Fruit fly (Drosophila melanogaster) whole organism, embryonic: ENCODE results near the gene CG11560.

Experiments
- Aef1 ChIP-seq: fragments of 200-800 bp; sonication (Bioruptor generic); IDR thresholded peaks from 3 replicates; pipeline ENCODE4 v1.3.6; 2022; ENCODE audit warnings: missing biosample characterization, missing genetic modification characterization
- Awh ChIP-seq: fragments of 200-800 bp; sonication (Bioruptor generic); IDR thresholded peaks from 2 replicates; pipeline ENCODE4, ENCODE4 v1.3.6; 2022; ENCODE audit warnings: missing biosample characterization, missing genetic modification characterization
- B-H2 ChIP-seq: fragments of 200-800 bp; sonication (Bioruptor generic); optimal IDR thresholded peaks from 2 replicates; lab custom pipeline; 2018; ENCODE audit warnings: missing biosample characterization, mild to moderate bottlenecking, missing genetic modification characterization
- Bdp1 ChIP-seq: fragments of 200-800 bp; sonication (Bioruptor generic); optimal IDR thresholded peaks from 3 replicates; lab custom pipeline; 2016; ENCODE audit warnings: missing biosample characterization, missing genetic modification characterization
- CG10979 ChIP-seq: fragments of 200-800 bp; sonication (Bioruptor generic); optimal IDR thresholded peaks from 2 replicates; lab custom pipeline; 2018; ENCODE audit warnings: missing biosample characterization, mild to moderate bottlenecking, missing genetic modification characterization, moderate library complexity
- CG11696 ChIP-seq: fragments of 200-800 bp; sonication (Bioruptor generic); IDR thresholded peaks from 2 replicates; pipeline ENCODE4 v1.3.6; 2022; ENCODE audit warnings: missing biosample characterization, missing genetic modification characterization
- CG12391 ChIP-seq: fragments of 200-800 bp; sonication (Bioruptor generic); optimal IDR thresholded peaks from 3 replicates; lab custom pipeline; 2018; ENCODE audit warnings: missing biosample characterization, mild to moderate bottlenecking, missing genetic modification characterization, moderate library complexity
- CG13424 ChIP-seq: fragments of 200-800 bp; sonication (Bioruptor generic); optimal IDR thresholded peaks from 2 replicates; lab custom pipeline; 2019; ENCODE audit warnings: missing biosample characterization, mild to moderate bottlenecking, missing genetic modification characterization, moderate library complexity
- CG14667 ChIP-seq: fragments of 200-800 bp; sonication (Bioruptor generic); IDR thresholded peaks from 2 replicates; pipeline ENCODE4 v1.3.6; 2022; ENCODE audit warnings: missing biosample characterization, missing genetic modification characterization
- CG15479 ChIP-seq: fragments of 200-800 bp; sonication (Bioruptor generic); optimal IDR thresholded peaks from 3 replicates; lab custom pipeline; 2019; ENCODE audit warnings: missing biosample characterization, mild to moderate bottlenecking, missing genetic modification characterization, moderate library complexity
- CG15601 ChIP-seq: fragments of 200-800 bp; sonication (Bioruptor generic); optimal IDR thresholded peaks from 3 replicates; lab custom pipeline; 2019; ENCODE audit warnings: missing biosample characterization, mild to moderate bottlenecking, missing genetic modification characterization, moderate library complexity
- CG1603 ChIP-seq: fragments of 200-800 bp; sonication (Bioruptor generic); optimal IDR thresholded peaks from 2 replicates; lab custom pipeline; 2019; ENCODE audit warnings: missing biosample characterization, mild to moderate bottlenecking, missing genetic modification characterization, moderate library complexity
- CG17385 ChIP-seq: fragments of 200-800 bp; sonication (Bioruptor generic); optimal IDR thresholded peaks from 3 replicates; lab custom pipeline; 2018; ENCODE audit warnings: missing biosample characterization, mild to moderate bottlenecking, missing genetic modification characterization
- CG18476 ChIP-seq: fragments of 200-800 bp; sonication (Bioruptor generic); optimal IDR thresholded peaks from 2 replicates; lab custom pipeline; 2016; ENCODE audit warnings: missing biosample characterization, mild to moderate bottlenecking, missing genetic modification characterization
- CG2116 ChIP-seq: fragments of 200-800 bp; sonication (Bioruptor generic); optimal IDR thresholded peaks from 3 replicates; lab custom pipeline; 2018; ENCODE audit warnings: missing biosample characterization, mild to moderate bottlenecking, missing genetic modification characterization
- CG34376 ChIP-seq: fragments of 200-800 bp; sonication (Bioruptor generic); optimal IDR thresholded peaks from 2 replicates; lab custom pipeline; 2018; ENCODE audit warnings: missing biosample characterization, mild to moderate bottlenecking, missing genetic modification characterization
- CG34422 ChIP-seq: fragments of 200-800 bp; sonication (Bioruptor generic); IDR thresholded peaks from 3 replicates; pipeline ENCODE4 v1.3.6; 2022; ENCODE audit warnings: missing biosample characterization, missing genetic modification characterization
- CG4730 ChIP-seq: fragments of 200-800 bp; sonication (Bioruptor generic); IDR thresholded peaks from 2 replicates; pipeline ENCODE4 v1.3.6; 2022; ENCODE audit warnings: missing biosample characterization, missing genetic modification characterization
- CG7786 ChIP-seq: fragments of 200-800 bp; sonication (Bioruptor generic); optimal IDR thresholded peaks from 2 replicates; lab custom pipeline; 2016; ENCODE audit warnings: missing biosample characterization, missing genetic modification characterization
- CG8388 ChIP-seq: fragments of 200-800 bp; sonication (Bioruptor generic); optimal IDR thresholded peaks from 2 replicates; lab custom pipeline; 2019; ENCODE audit warnings: missing biosample characterization, mild to moderate bottlenecking, missing genetic modification characterization, moderate library complexity
- CG8478 ChIP-seq: fragments of >200 bp; optimal IDR thresholded peaks from 2 replicates; lab custom pipeline; 2018
- CG9797 ChIP-seq: fragments of 200-800 bp; sonication (Bioruptor generic); optimal IDR thresholded peaks from 3 replicates; lab custom pipeline; 2018; ENCODE audit warnings: missing biosample characterization, mild to moderate bottlenecking, missing genetic modification characterization
- Dref ChIP-seq: fragments of 200-800 bp; sonication (Bioruptor generic); IDR thresholded peaks from 2 replicates; pipeline ENCODE4 v1.3.6; 2022; ENCODE audit warnings: missing biosample characterization, missing genetic modification characterization
- Ets65A ChIP-seq: fragments of 200-800 bp; sonication (Bioruptor generic); peaks from one replicate; lab custom pipeline; 2016; ENCODE audit warnings: missing biosample characterization, missing genetic modification characterization
- Lim3 ChIP-seq: fragments of 200-800 bp; sonication (Bioruptor generic); IDR thresholded peaks from 2 replicates; pipeline ENCODE4 v1.3.6; 2022; ENCODE audit warnings: missing biosample characterization, missing genetic modification characterization
- Opbp ChIP-seq: fragments of 200-800 bp; sonication (Bioruptor generic); IDR thresholded peaks from 3 replicates; pipeline ENCODE4 v1.3.6; 2022; ENCODE audit warnings: missing biosample characterization, missing genetic modification characterization; ENCODE audit not compliant: partially characterized antibody
- Optix ChIP-seq: fragments of 200-800 bp; sonication (Bioruptor generic); IDR thresholded peaks from 3 replicates; pipeline ENCODE4 v1.3.6; 2022; ENCODE audit warnings: missing biosample characterization, missing genetic modification characterization
- Pdp1 ChIP-seq, 2 experiments: fragments of 200-800 bp; sonication (Bioruptor generic); optimal IDR thresholded peaks; 3 replicates each; lab custom pipeline; 2016; ENCODE audit warnings: missing biosample characterization in 2 of 2, missing genetic modification characterization in 2 of 2, mild to moderate bottlenecking in 1 of 2, moderate library complexity in 1 of 2
- Ptx1 ChIP-seq: fragments of 200-800 bp; sonication (Bioruptor generic); IDR thresholded peaks from 2 replicates; pipeline ENCODE4 v1.3.6; 2022; ENCODE audit warnings: missing biosample characterization, missing genetic modification characterization
- Rfx ChIP-seq: fragments of 200-800 bp; sonication (Bioruptor generic); IDR thresholded peaks from 2 replicates; pipeline ENCODE4 v1.3.6; 2022; ENCODE audit warnings: missing biosample characterization, missing genetic modification characterization
- Sox102F ChIP-seq: fragments of 200-800 bp; sonication (Bioruptor generic); optimal IDR thresholded peaks from 2 replicates; lab custom pipeline; 2018; ENCODE audit warnings: missing biosample characterization, mild to moderate bottlenecking, missing genetic modification characterization, moderate library complexity
- ab ChIP-seq: fragments of 200-800 bp; sonication (Bioruptor generic); optimal IDR thresholded peaks from 2 replicates; lab custom pipeline; 2016; ENCODE audit warnings: missing biosample characterization, missing genetic modification characterization
- bcd ChIP-seq: fragments of 200-800 bp; sonication (Bioruptor generic); optimal IDR thresholded peaks from 2 replicates; lab custom pipeline; 2017; ENCODE audit warnings: missing biosample characterization, mild to moderate bottlenecking, missing genetic modification characterization
- cato ChIP-seq: fragments of 200-800 bp; sonication (Bioruptor generic); optimal IDR thresholded peaks from 2 replicates; lab custom pipeline; 2016; ENCODE audit warnings: missing biosample characterization, missing genetic modification characterization, borderline replicate concordance
- crp ChIP-seq, 2 experiments: fragments of 200-800 bp; sonication (Bioruptor generic); optimal IDR thresholded peaks; 2 replicates in 1 of 2; 3 replicates in 1 of 2; lab custom pipeline; 2017; ENCODE audit warnings: missing biosample characterization in 2 of 2, missing genetic modification characterization in 2 of 2, mild to moderate bottlenecking in 1 of 2, moderate library complexity in 1 of 2
- dimm ChIP-seq: fragments of 200-800 bp; sonication (Bioruptor generic); IDR thresholded peaks from 2 replicates; pipeline ENCODE4 v1.3.6; 2022; ENCODE audit warnings: missing biosample characterization, missing genetic modification characterization
- gem ChIP-seq: fragments of 200-800 bp; sonication (Bioruptor generic); optimal IDR thresholded peaks from 2 replicates; lab custom pipeline; 2019; ENCODE audit warnings: missing biosample characterization, mild to moderate bottlenecking, missing genetic modification characterization, moderate library complexity
- gt ChIP-seq: fragments of 200-800 bp; sonication (Bioruptor generic); IDR thresholded peaks from 2 replicates; pipeline ENCODE4 v1.3.6; 2022; ENCODE audit warnings: missing biosample characterization, missing genetic modification characterization
- knrl ChIP-seq: fragments of 200-800 bp; sonication (Bioruptor generic); IDR thresholded peaks from 3 replicates; pipeline ENCODE4 v1.3.6; 2022; ENCODE audit warnings: missing biosample characterization, missing genetic modification characterization; ENCODE audit not compliant: partially characterized antibody
- lbe ChIP-seq: fragments of 200-800 bp; sonication (Bioruptor generic); optimal IDR thresholded peaks from 2 replicates; lab custom pipeline; 2016; ENCODE audit warnings: missing biosample characterization, mild to moderate bottlenecking, missing genetic modification characterization
- onecut ChIP-seq: fragments of 200-800 bp; sonication (Bioruptor generic); IDR thresholded peaks from 2 replicates; pipeline ENCODE4 v1.3.6; 2022; ENCODE audit warnings: missing biosample characterization, missing genetic modification characterization
- pan ChIP-seq, 4 experiments: fragments of >200 bp in 3 of 4; fragments of 200-800 bp in 1 of 4; sonication (Bioruptor generic) in 1 of 4; optimal IDR thresholded peaks in 3 of 4; IDR thresholded peaks in 1 of 4; 2 replicates each; pipeline versions ENCODE4 v1.3.6 to Lab custom; 2017 to 2022; ENCODE audit warnings: missing biosample characterization in 2 of 4, missing genetic modification characterization in 2 of 4, mixed read lengths in 1 of 4
- schlank ChIP-seq: fragments of 200-800 bp; sonication (Bioruptor generic); optimal IDR thresholded peaks from 2 replicates; lab custom pipeline; 2018; ENCODE audit warnings: missing biosample characterization, mild to moderate bottlenecking, missing genetic modification characterization
- sd ChIP-seq: fragments of 200-800 bp; sonication (Bioruptor generic); optimal IDR thresholded peaks from 3 replicates; lab custom pipeline; 2018; ENCODE audit warnings: missing biosample characterization, mild to moderate bottlenecking, missing genetic modification characterization, moderate library complexity
- tgo ChIP-seq: fragments of 200-800 bp; sonication (Bioruptor generic); IDR thresholded peaks from 3 replicates; pipeline ENCODE4 v1.3.6; 2022; ENCODE audit warnings: missing biosample characterization, missing genetic modification characterization
- trem ChIP-seq: fragments of 200-800 bp; optimal IDR thresholded peaks from 3 replicates; lab custom pipeline; 2019; ENCODE audit warnings: missing biosample characterization, mild to moderate bottlenecking, missing genetic modification characterization, moderate library complexity
- trh ChIP-seq: fragments of 200-800 bp; sonication (Bioruptor generic); optimal IDR thresholded peaks from 2 replicates; lab custom pipeline; 2016; ENCODE audit warnings: missing biosample characterization, missing genetic modification characterization
- z ChIP-seq: fragments of 200-800 bp; sonication (Bioruptor generic); IDR thresholded peaks from 3 replicates; pipeline ENCODE4 v1.3.6; 2022; ENCODE audit warnings: missing biosample characterization, missing genetic modification characterization

CG11560 gene

dm6 chr3L:12122891-12123290 is 3.1 kb downstream of the CG11560 start (continued):
- TF ChIP-seq Ets65A (no peak), CG8478 (lab: Kevin White, UChicago) (no peak), CG12391 (tag; lab: Kevin White, UChicago) (no peak), CG7786 (GFP tag; lab: Kevin White, UChicago) (no peak), Opbp (GFP tag; lab: Robert Waterston, UW) (no peak)

dm6 chr3L:12124138-12124583 is 4.3 kb downstream of the CG11560 start:
- TF ChIP-seq Ets65A = no peak
- no peak for TF ChIP-seq crp (GFP tag; optimal IDR thresholded peaks at IDR 0.05; lab: Kevin White, UChicago)
- TF ChIP-seq Dref = peak; percentile 34; the same call in 1 of the 2 replicates
- no peak for TF ChIP-seq lbe
- no peak for TF ChIP-seq gt (GFP tag; lab: Robert Waterston, UW)
- TF ChIP-seq CG1603 = peak; percentile 17
- no peak for TF ChIP-seq CG14667 (GFP tag; lab: Robert Waterston, UW)
- no peak for TF ChIP-seq CG9797 (GFP tag; lab: Kevin White, UChicago)
- TF ChIP-seq cato (GFP tag; lab: Kevin White, UChicago) = no peak
- no peak for TF ChIP-seq bcd (GFP tag; lab: Kevin White, UChicago)
- TF ChIP-seq Aef1 (GFP tag; lab: Robert Waterston, UW) = no peak
- TF ChIP-seq CG17385 = peak; percentile 36
- TF ChIP-seq trh (GFP tag; lab: Kevin White, UChicago) = no peak
- 0 out of 3 replicates have a peak, but pooled peaks have one; percentile 46 for TF ChIP-seq Optix (GFP tag; lab: Robert Waterston, UW)
- TF ChIP-seq CG15601 (tag; lab: Kevin White, UChicago) = peak; percentile 6
- TF ChIP-seq ab (GFP tag; lab: Kevin White, UChicago) = no peak
- peak; percentile 71 for TF ChIP-seq B-H2 (GFP tag; lab: Kevin White, UChicago)
- no peak for TF ChIP-seq CG2116 (GFP tag; lab: Kevin White, UChicago)
- TF ChIP-seq CG18476 (GFP tag; lab: Kevin White, UChicago) = no peak
- no peak for TF ChIP-seq CG4730
- TF ChIP-seq tgo = no peak
- TF ChIP-seq CG10979 (tag; lab: Kevin White, UChicago) = peak; percentile 17
- 0 out of 2 replicates have a peak, but pooled peaks have one; percentile 8 for TF ChIP-seq Awh (GFP tag; lab: Robert Waterston, UW)
- peak; percentile 97 for TF ChIP-seq CG34422 (GFP tag; lab: Robert Waterston, UW)
- peak; percentile 39; the same call in 1 of the 2 replicates for TF ChIP-seq Rfx (GFP tag; lab: Robert Waterston, UW)
- TF ChIP-seq CG15479 (GFP tag; lab: Kevin White, UChicago) = peak; percentile 71
- TF ChIP-seq pan (optimal IDR thresholded peaks at IDR 0.05; lab: Kevin White, UChicago) = no peak
- peak in 1 of 2 experiments; percentile 11 for TF ChIP-seq pan (GFP tag; optimal IDR thresholded peaks at IDR 0.05 in 1 of 2, IDR thresholded peaks at IDR 0.05 in 1 of 2)
- peak; percentile 33; the same call in 1 of the 2 replicates for TF ChIP-seq onecut (GFP tag; lab: Robert Waterston, UW)
- TF ChIP-seq gem (tag; lab: Kevin White, UChicago) = no peak
- TF ChIP-seq z (GFP tag; lab: Robert Waterston, UW) = no peak
- TF ChIP-seq schlank (tag; lab: Kevin White, UChicago) = no peak
- TF ChIP-seq Pdp1 (GFP tag; optimal IDR thresholded peaks at IDR 0.05; lab: Kevin White, UChicago) = peak in 1 of 2 experiments; percentile 18
- TF ChIP-seq Sox102F = no peak
- TF ChIP-seq knrl (GFP tag; lab: Robert Waterston, UW) = no peak; the same call in 2 of the 3 replicates
- TF ChIP-seq CG34376 (GFP tag; lab: Kevin White, UChicago) = peak; percentile 49
- TF ChIP-seq Ptx1 (GFP tag; lab: Robert Waterston, UW) = peak; percentile 27; the same call in 1 of the 2 replicates
- no peak for TF ChIP-seq CG8388
- no peak for TF ChIP-seq CG11696
- TF ChIP-seq dimm (GFP tag; lab: Robert Waterston, UW) = no peak
- peak; percentile 29 for TF ChIP-seq CG13424 (tag; lab: Kevin White, UChicago)
- no peak for TF ChIP-seq Lim3
- TF ChIP-seq trem = peak; percentile 19
- TF ChIP-seq sd (tag; lab: Kevin White, UChicago) = peak; percentile 93
- TF ChIP-seq Bdp1 (GFP tag; lab: Kevin White, UChicago) = no peak
